Fruit fly (Drosophila melanogaster) whole organism, prepupa: ENCODE data around the gene CG11550.

Experiments used
- Blimp-1 ChIP-seq: fragments of 200-800 bp; sonication (Bioruptor generic); optimal IDR thresholded peaks from 3 replicates; lab custom pipeline; 2017; ENCODE audit warnings: missing biosample characterization, missing genetic modification characterization, mild to moderate bottlenecking, moderate library complexity, missing genetic modification reagents
- CG10631 ChIP-seq: fragments of 200-800 bp; sonication (Bioruptor generic); optimal IDR thresholded peaks from 2 replicates; lab custom pipeline; 2016; ENCODE audit warnings: missing biosample characterization, missing genetic modification characterization
- CG10669 ChIP-seq: fragments of 200-800 bp; sonication (Bioruptor generic); optimal IDR thresholded peaks from 3 replicates; lab custom pipeline; 2018; ENCODE audit warnings: missing biosample characterization, mild to moderate bottlenecking, missing genetic modification characterization, moderate library complexity
- CG11902 ChIP-seq: fragments of 200-800 bp; sonication (Bioruptor generic); optimal IDR thresholded peaks from 3 replicates; lab custom pipeline; 2016; ENCODE audit warnings: missing biosample characterization, missing genetic modification characterization
- CG15336 ChIP-seq: fragments of 200-800 bp; sonication (Bioruptor generic); IDR thresholded peaks from 2 replicates; pipeline ENCODE4 v1.3.6; 2022; ENCODE audit warnings: missing biosample characterization, missing genetic modification characterization
- CG1621 ChIP-seq: fragments of 200-800 bp; sonication (Bioruptor generic); optimal IDR thresholded peaks from 3 replicates; lab custom pipeline; 2018; ENCODE audit warnings: missing biosample characterization, mild to moderate bottlenecking, missing genetic modification characterization
- CG3032 ChIP-seq: fragments of 200-800 bp; optimal IDR thresholded peaks from 2 replicates; lab custom pipeline; 2019; ENCODE audit warnings: missing biosample characterization, mild to moderate bottlenecking, missing genetic modification characterization, moderate library complexity
- CG31627 ChIP-seq: fragments of 200-800 bp; sonication (Bioruptor generic); optimal IDR thresholded peaks from 3 replicates; lab custom pipeline; 2016; ENCODE audit warnings: missing biosample characterization, missing genetic modification characterization
- CG32006 ChIP-seq: fragments of 200-800 bp; sonication (Bioruptor generic); optimal IDR thresholded peaks from 3 replicates; lab custom pipeline; 2017; ENCODE audit warnings: missing biosample characterization, mild to moderate bottlenecking, missing genetic modification characterization
- CG3919 ChIP-seq: fragments of 200-800 bp; sonication (Bioruptor generic); optimal IDR thresholded peaks from 3 replicates; lab custom pipeline; 2016; ENCODE audit warnings: missing biosample characterization, missing genetic modification characterization
- CG4318 ChIP-seq: fragments of 200-800 bp; sonication (Bioruptor generic); optimal IDR thresholded peaks from 3 replicates; lab custom pipeline; 2017; ENCODE audit warnings: missing biosample characterization, mild to moderate bottlenecking, missing genetic modification characterization
- CG6163 ChIP-seq: fragments of 200-800 bp; sonication (Bioruptor generic); IDR thresholded peaks from 3 replicates; pipeline ENCODE4 v1.3.6; 2022; ENCODE audit warnings: missing biosample characterization, missing genetic modification characterization
- CG6276 ChIP-seq: fragments of 200-800 bp; sonication (Bioruptor generic); optimal IDR thresholded peaks from 2 replicates; lab custom pipeline; 2017; ENCODE audit warnings: missing biosample characterization, mild to moderate bottlenecking, missing genetic modification characterization
- CG6792 ChIP-seq: fragments of 200-800 bp; sonication (Bioruptor generic); optimal IDR thresholded peaks from 3 replicates; lab custom pipeline; 2016; ENCODE audit warnings: missing biosample characterization, missing genetic modification characterization
- CG7368 ChIP-seq: fragments of 200-800 bp; sonication (Bioruptor generic); optimal IDR thresholded peaks from 3 replicates; lab custom pipeline; 2016; ENCODE audit warnings: missing biosample characterization, missing genetic modification characterization
- CG8119 ChIP-seq: fragments of 200-800 bp; sonication (Bioruptor generic); IDR thresholded peaks from 3 replicates; pipeline ENCODE4 v1.3.6; 2022; ENCODE audit warnings: missing biosample characterization, missing genetic modification characterization
- CG8632 ChIP-seq: fragments of 200-800 bp; sonication (Bioruptor generic); optimal IDR thresholded peaks from 3 replicates; lab custom pipeline; 2016; ENCODE audit warnings: missing biosample characterization, missing genetic modification characterization
- CG9139 ChIP-seq: fragments of 200-800 bp; sonication (Bioruptor generic); optimal IDR thresholded peaks from 3 replicates; lab custom pipeline; 2017; ENCODE audit warnings: missing biosample characterization, mild to moderate bottlenecking, missing genetic modification characterization
- Eip93F ChIP-seq: fragments of 200-800 bp; sonication (Bioruptor generic); optimal IDR thresholded peaks from 2 replicates; lab custom pipeline; 2016; ENCODE audit warnings: missing biosample characterization, mild to moderate bottlenecking, missing genetic modification characterization
- Ets21C ChIP-seq: fragments of 200-800 bp; sonication (Bioruptor generic); optimal IDR thresholded peaks from 3 replicates; lab custom pipeline; 2016; ENCODE audit warnings: missing biosample characterization, missing genetic modification characterization
- Gug ChIP-seq: fragments of 200-800 bp; sonication (Bioruptor generic); IDR thresholded peaks from 2 replicates; pipeline ENCODE4 v1.3.6; 2022; ENCODE audit warnings: missing biosample characterization, missing genetic modification characterization
- Hr38 ChIP-seq: sonication (Bioruptor generic); optimal IDR thresholded peaks from 2 replicates; lab custom pipeline; 2016; ENCODE audit warnings: missing biosample characterization, missing genetic modification characterization
- Hr39 ChIP-seq: fragments of 200-800 bp; sonication (Bioruptor generic); optimal IDR thresholded peaks from 2 replicates; lab custom pipeline; 2016; ENCODE audit warnings: missing biosample characterization, missing genetic modification characterization
- Hr4 ChIP-seq: fragments of 200-800 bp; sonication (Bioruptor generic); optimal IDR thresholded peaks from 3 replicates; lab custom pipeline; 2016; ENCODE audit warnings: missing biosample characterization, missing genetic modification characterization
- Lpt ChIP-seq: fragments of 200-800 bp; sonication (Bioruptor generic); optimal IDR thresholded peaks from 3 replicates; lab custom pipeline; 2016; ENCODE audit warnings: missing biosample characterization, missing genetic modification characterization
- Met ChIP-seq: fragments of 200-800 bp; sonication (Bioruptor generic); optimal IDR thresholded peaks from 3 replicates; lab custom pipeline; 2016; ENCODE audit warnings: missing biosample characterization, missing genetic modification characterization
- OdsH ChIP-seq: fragments of 200-800 bp; sonication (Bioruptor generic); optimal IDR thresholded peaks from 3 replicates; lab custom pipeline; 2016; ENCODE audit warnings: missing biosample characterization, missing genetic modification characterization
- Sox102F ChIP-seq: fragments of 200-800 bp; sonication (Bioruptor generic); optimal IDR thresholded peaks from 2 replicates; lab custom pipeline; 2016; ENCODE audit warnings: missing biosample characterization, mild to moderate bottlenecking, missing genetic modification characterization
- Sox14 ChIP-seq: fragments of 200-800 bp; sonication (Bioruptor generic); optimal IDR thresholded peaks from 3 replicates; lab custom pipeline; 2016; ENCODE audit warnings: missing biosample characterization, missing genetic modification characterization
- Sox15 ChIP-seq: fragments of 200-800 bp; sonication (Bioruptor generic); optimal IDR thresholded peaks from 3 replicates; lab custom pipeline; 2016; ENCODE audit warnings: missing biosample characterization, missing genetic modification characterization
- achi ChIP-seq: fragments of 200-800 bp; sonication (Bioruptor generic); optimal IDR thresholded peaks from 3 replicates; lab custom pipeline; 2016; ENCODE audit warnings: missing biosample characterization, missing genetic modification characterization
- cyc ChIP-seq: fragments of 200-800 bp; sonication (Bioruptor generic); optimal IDR thresholded peaks from 3 replicates; lab custom pipeline; 2016; ENCODE audit warnings: missing biosample characterization, missing genetic modification characterization
- dac ChIP-seq: fragments of 200-800 bp; sonication (Bioruptor generic); optimal IDR thresholded peaks from 2 replicates; lab custom pipeline; 2017; ENCODE audit warnings: missing biosample characterization, mild to moderate bottlenecking, missing genetic modification characterization
- esn ChIP-seq: fragments of 200-800 bp; sonication (Bioruptor generic); optimal IDR thresholded peaks from 2 replicates; lab custom pipeline; 2016; ENCODE audit warnings: missing biosample characterization, mild to moderate bottlenecking, missing genetic modification characterization, moderate library complexity
- fkh ChIP-seq: fragments of 200-800 bp; sonication (Bioruptor generic); optimal IDR thresholded peaks from 3 replicates; lab custom pipeline; 2017; ENCODE audit warnings: missing biosample characterization, mild to moderate bottlenecking, missing genetic modification characterization, moderate library complexity
- lz ChIP-seq: fragments of 200-800 bp; sonication (Bioruptor generic); optimal IDR thresholded peaks from 3 replicates; lab custom pipeline; 2016; ENCODE audit warnings: missing biosample characterization, missing genetic modification characterization
- net ChIP-seq: fragments of 200-800 bp; sonication (Bioruptor generic); optimal IDR thresholded peaks from 3 replicates; lab custom pipeline; 2016; ENCODE audit warnings: missing biosample characterization, missing genetic modification characterization
- pdm3 ChIP-seq: fragments of 200-800 bp; sonication (Bioruptor generic); optimal IDR thresholded peaks from 3 replicates; lab custom pipeline; 2016; ENCODE audit warnings: missing biosample characterization, missing genetic modification characterization
- salr ChIP-seq, 2 experiments: fragments of 200-800 bp; sonication (Bioruptor generic); optimal IDR thresholded peaks; 3 replicates each; lab custom pipeline; 2016 to 2018; ENCODE audit warnings: missing biosample characterization in 2 of 2, missing genetic modification characterization in 2 of 2, mild to moderate bottlenecking in 1 of 2
- ss ChIP-seq, 2 experiments: fragments of 200-800 bp; sonication (Bioruptor generic); optimal IDR thresholded peaks; 2 replicates in 1 of 2; 3 replicates in 1 of 2; lab custom pipeline; 2017 to 2018; ENCODE audit warnings: mild to moderate bottlenecking in 2 of 2, missing biosample characterization in 2 of 2, missing genetic modification characterization in 2 of 2, moderate library complexity in 1 of 2
- svp ChIP-seq: fragments of 200-800 bp; sonication (Bioruptor generic); peaks from one replicate; lab custom pipeline; 2016; ENCODE audit warnings: missing biosample characterization, missing genetic modification characterization
- topi ChIP-seq: fragments of 200-800 bp; sonication (Bioruptor generic); optimal IDR thresholded peaks from 3 replicates; lab custom pipeline; 2016; ENCODE audit warnings: missing biosample characterization, missing genetic modification characterization
- vri ChIP-seq: fragments of 200-800 bp; sonication (Bioruptor generic); optimal IDR thresholded peaks from 3 replicates; lab custom pipeline; 2016; ENCODE audit warnings: missing biosample characterization, mild to moderate bottlenecking, missing genetic modification characterization

Gene CG11550

DNA sequence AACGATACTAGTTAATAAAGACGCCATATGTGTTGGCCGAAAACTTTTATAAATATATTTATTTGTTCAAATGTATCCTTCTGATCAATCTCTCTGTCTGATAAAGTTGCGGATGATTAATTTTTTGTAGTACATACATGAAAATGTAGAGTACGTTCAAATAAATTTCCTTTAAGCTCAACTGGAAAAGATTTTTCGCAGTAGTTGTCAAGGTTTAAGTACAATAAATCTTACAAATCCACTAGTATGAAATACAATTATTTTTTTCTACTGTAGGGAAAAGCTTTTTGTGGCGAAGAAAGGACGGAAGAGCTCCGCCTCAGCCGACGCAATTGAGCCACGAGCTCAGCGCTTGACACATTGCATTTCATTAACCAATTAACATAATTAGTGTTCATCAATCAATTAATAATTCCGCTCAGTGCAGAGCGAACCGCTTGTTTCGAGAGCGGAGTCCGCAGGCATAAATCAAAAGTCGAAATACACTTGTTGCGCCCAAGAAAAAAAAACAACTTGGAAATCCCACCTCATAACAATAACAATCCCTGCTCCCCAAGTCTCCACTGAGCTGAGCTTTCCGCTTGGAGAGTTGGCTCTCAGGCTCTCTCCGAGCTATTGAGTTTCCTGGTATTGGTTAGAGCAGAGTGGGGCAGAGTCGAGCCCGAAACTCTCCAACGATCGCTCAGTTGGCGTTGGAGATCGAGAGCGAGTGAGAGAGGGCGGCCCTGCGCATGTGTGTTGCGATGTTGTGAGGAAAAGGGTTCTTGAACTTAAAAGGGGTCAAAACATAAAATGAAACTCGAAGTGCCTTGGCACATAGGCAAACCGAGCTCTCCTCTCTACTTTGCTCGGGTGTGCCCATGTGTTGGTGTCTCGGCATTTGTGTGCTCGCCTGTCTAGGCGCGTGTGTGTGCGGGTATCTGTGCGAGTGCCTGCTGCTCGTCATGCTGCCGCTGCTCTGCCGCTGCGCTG is 9.3 kb upstream of the CG11550 start (continued):
- peak; percentile 67 for TF ChIP-seq OdsH (GFP tag; lab: Kevin White, UChicago)
- TF ChIP-seq CG9139 (GFP tag; lab: Kevin White, UChicago): no peak
- no peak for TF ChIP-seq dac (GFP tag; lab: Kevin White, UChicago)
- peak; percentile 45 for TF ChIP-seq CG3032 (tag; lab: Kevin White, UChicago)
- peak; percentile 72 for TF ChIP-seq topi (GFP tag; lab: Kevin White, UChicago)
- peak; percentile 64 for TF ChIP-seq esn (GFP tag; lab: Kevin White, UChicago)
- peak; percentile 44 for TF ChIP-seq CG10669
- peak; percentile 70 for TF ChIP-seq Hr4
- TF ChIP-seq CG32006 (GFP tag; lab: Kevin White, UChicago): peak; percentile 69
- peak; percentile 38 for TF ChIP-seq CG4318 (GFP tag; lab: Kevin White, UChicago)
- peak; percentile 57 for TF ChIP-seq CG3919 (GFP tag; lab: Kevin White, UChicago)
- peak; percentile 58 for TF ChIP-seq Hr39
- peak; percentile 67 for TF ChIP-seq pdm3 (GFP tag; lab: Kevin White, UChicago)
- TF ChIP-seq CG1621 (tag; lab: Kevin White, UChicago): peak; percentile 12
- no peak for TF ChIP-seq vri (GFP tag; lab: Kevin White, UChicago)
- peak; percentile 44 for TF ChIP-seq CG7368 (GFP tag; lab: Kevin White, UChicago)
- TF ChIP-seq CG6276 (GFP tag; lab: Kevin White, UChicago): no peak
- peak; percentile 50 for TF ChIP-seq cyc (GFP tag; lab: Kevin White, UChicago)
- TF ChIP-seq Sox15 (GFP tag; lab: Kevin White, UChicago): peak; percentile 42
- peak; percentile 52 for TF ChIP-seq CG31627 (GFP tag; lab: Kevin White, UChicago)
- peak; percentile 27 for TF ChIP-seq Ets21C (GFP tag; lab: Kevin White, UChicago)
- TF ChIP-seq CG8119 (GFP tag; lab: Robert Waterston, UW): peak; percentile 31; the same call in 1 of the 3 replicates
- no peak for TF ChIP-seq Gug (GFP tag; lab: Robert Waterston, UW)
- TF ChIP-seq CG10631: peak; percentile 32
- no peak for TF ChIP-seq Eip93F (GFP tag; lab: Kevin White, UChicago)
- TF ChIP-seq Blimp-1 (GFP tag; lab: Kevin White, UChicago): peak; percentile 27
- no peak for TF ChIP-seq CG15336 (GFP tag; lab: Robert Waterston, UW)
- TF ChIP-seq Sox102F (GFP tag; lab: Kevin White, UChicago): peak; percentile 54
- peak in 1 of 2 experiments; percentile 12 for TF ChIP-seq ss (GFP tag; optimal IDR thresholded peaks at IDR 0.05; lab: Kevin White, UChicago)
- TF ChIP-seq achi (GFP tag; lab: Kevin White, UChicago): peak; percentile 62
- no peak for TF ChIP-seq Hr38 (GFP tag; lab: Kevin White, UChicago)

DNA sequence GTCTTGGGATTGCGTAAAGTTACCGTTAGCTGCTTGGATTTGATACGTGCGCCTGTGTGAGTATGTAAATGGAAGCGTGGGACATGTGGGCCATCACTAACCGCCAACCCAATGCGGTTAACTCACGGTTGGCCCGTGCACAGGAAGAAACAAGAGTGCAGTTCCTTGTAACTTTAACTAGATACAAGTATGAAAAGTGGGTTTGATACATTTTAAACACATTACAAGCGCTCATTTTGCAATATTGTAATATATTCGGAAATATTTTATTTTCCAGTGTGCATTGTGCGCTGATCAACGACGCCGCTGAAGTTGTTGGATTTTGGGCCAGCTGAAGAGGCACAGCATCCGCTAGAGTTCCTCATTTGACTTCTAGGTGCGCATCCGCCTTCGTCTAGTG is 8.1 kb upstream of the CG11550 start:
- TF ChIP-seq CG15336 (GFP tag; lab: Robert Waterston, UW): peak; percentile 79
- TF ChIP-seq CG6276 (GFP tag; lab: Kevin White, UChicago): peak; percentile 8
- peak; percentile 40 for TF ChIP-seq net (GFP tag; lab: Kevin White, UChicago)
- peak; percentile 77 for TF ChIP-seq Sox102F (GFP tag; lab: Kevin White, UChicago)
- TF ChIP-seq CG9139 (GFP tag; lab: Kevin White, UChicago): no peak
- TF ChIP-seq CG3919 (GFP tag; lab: Kevin White, UChicago): peak; percentile 68
- peak; percentile 42 for TF ChIP-seq CG11902
- TF ChIP-seq dac (GFP tag; lab: Kevin White, UChicago): peak; percentile 45
- TF ChIP-seq fkh: no peak
- TF ChIP-seq CG6792: peak; percentile 41
- peak; percentile 70 for TF ChIP-seq pdm3 (GFP tag; lab: Kevin White, UChicago)
- peak; percentile 79 for TF ChIP-seq Met (GFP tag; lab: Kevin White, UChicago)
- peak; percentile 86 for TF ChIP-seq CG6163
- peak; percentile 64 for TF ChIP-seq CG4318 (GFP tag; lab: Kevin White, UChicago)
- peak; percentile 81 for TF ChIP-seq svp (GFP tag; lab: Kevin White, UChicago)
- no peak for TF ChIP-seq vri (GFP tag; lab: Kevin White, UChicago)
- TF ChIP-seq topi (GFP tag; lab: Kevin White, UChicago): peak; percentile 74
- peak; percentile 20 for TF ChIP-seq CG8632
- TF ChIP-seq lz: peak; percentile 73
- no peak for TF ChIP-seq Eip93F (GFP tag; lab: Kevin White, UChicago)
- TF ChIP-seq CG8119 (GFP tag; lab: Robert Waterston, UW): peak; percentile 68
- peak in 1 of 2 experiments; percentile 38 for TF ChIP-seq salr (GFP tag; optimal IDR thresholded peaks at IDR 0.05; lab: Kevin White, UChicago)
- TF ChIP-seq OdsH (GFP tag; lab: Kevin White, UChicago): peak; percentile 79
- TF ChIP-seq CG7368 (GFP tag; lab: Kevin White, UChicago): no peak
- peak; percentile 51 for TF ChIP-seq Ets21C (GFP tag; lab: Kevin White, UChicago)
- TF ChIP-seq CG32006 (GFP tag; lab: Kevin White, UChicago): peak; percentile 76
- TF ChIP-seq achi (GFP tag; lab: Kevin White, UChicago): peak; percentile 48
- peak; percentile 72 for TF ChIP-seq Sox14 (GFP tag; lab: Kevin White, UChicago)
- no peak for TF ChIP-seq ss (GFP tag; optimal IDR thresholded peaks at IDR 0.05; lab: Kevin White, UChicago)
- peak; percentile 76 for TF ChIP-seq Hr39
- peak; percentile 37 for TF ChIP-seq CG10631
- peak; percentile 63 for TF ChIP-seq cyc (GFP tag; lab: Kevin White, UChicago)
- TF ChIP-seq Gug (GFP tag; lab: Robert Waterston, UW): peak; percentile 56; the same call in 1 of the 2 replicates
- peak; percentile 20 for TF ChIP-seq Lpt (GFP tag; lab: Kevin White, UChicago)
